1 fruit fly cellular context compared by ENCODE assay signal in genomic region chr3L:18783544-18783943, dm6.
TF ChIP-seq lines count a peak whose summit lies in the region.

No protein-coding gene starts in this region.

TF ChIP-seq in whole organism, embryonic, 481 proteins besides CTCF, POLR2A, EP300 and RAD21 (continued from another document):
- no peak for TF ChIP-seq Max (GFP tag; optimal IDR thresholded peaks at IDR 0.05; lab: Kevin White, UChicago)
- no peak for TF ChIP-seq bab2 (GFP tag; optimal IDR thresholded peaks at IDR 0.05; lab: Kevin White, UChicago)
- no peak for TF ChIP-seq ewg (GFP tag; optimal IDR thresholded peaks at IDR 0.05; lab: Kevin White, UChicago)
- TF ChIP-seq row (GFP tag; IDR thresholded peaks at IDR 0.05; lab: Robert Waterston, UW), result 0 out of 3 replicates have a peak, but pooled peaks have one; percentile 12
- no peak for TF ChIP-seq crc (GFP tag; optimal IDR thresholded peaks at IDR 0.05; lab: Kevin White, UChicago)
- TF ChIP-seq stc (GFP tag; IDR thresholded peaks at IDR 0.05; lab: Robert Waterston, UW), result no peak
- TF ChIP-seq mirr (GFP tag; optimal IDR thresholded peaks at IDR 0.05; lab: Kevin White, UChicago), result no peak
- TF ChIP-seq CG17385 (GFP tag; optimal IDR thresholded peaks at IDR 0.05; lab: Kevin White, UChicago), result peak; percentile 32
- no peak for TF ChIP-seq Six4 (GFP tag; optimal IDR thresholded peaks at IDR 0.05; lab: Kevin White, UChicago)
- TF ChIP-seq Hr78 (GFP tag; optimal IDR thresholded peaks at IDR 0.05; lab: Kevin White, UChicago), result peak in 1 of 2 experiments; percentile 10
- 0 out of 2 replicates have a peak, but pooled peaks have one; percentile 16 for TF ChIP-seq CG14014 (GFP tag; IDR thresholded peaks at IDR 0.05; lab: Robert Waterston, UW)
- TF ChIP-seq ftz-f1 (GFP tag; optimal IDR thresholded peaks at IDR 0.05; lab: Kevin White, UChicago), result no peak
- TF ChIP-seq C15 (GFP tag; IDR thresholded peaks at IDR 0.05; lab: Robert Waterston, UW), result no peak
- TF ChIP-seq CG18011 (GFP tag; optimal IDR thresholded peaks at IDR 0.05; lab: Kevin White, UChicago), result no peak
- no peak for TF ChIP-seq CG6813 (GFP tag; optimal IDR thresholded peaks at IDR 0.05; lab: Kevin White, UChicago)
- TF ChIP-seq her (GFP tag; optimal IDR thresholded peaks at IDR 0.05; lab: Kevin White, UChicago), result no peak
- TF ChIP-seq CG7839 (tag; optimal IDR thresholded peaks at IDR 0.05; lab: Kevin White, UChicago), result no peak
- TF ChIP-seq scrt (GFP tag; optimal IDR thresholded peaks at IDR 0.05; lab: Kevin White, UChicago), result no peak
- peak; percentile 12 for TF ChIP-seq Hr39 (optimal IDR thresholded peaks at IDR 0.05; lab: Kevin White, UChicago)
- TF ChIP-seq nom (GFP tag; optimal IDR thresholded peaks at IDR 0.05; lab: Kevin White, UChicago), result peak; percentile 62
- 0 out of 2 replicates have a peak, but pooled peaks have one; percentile 13 for TF ChIP-seq CG32767 (GFP tag; IDR thresholded peaks at IDR 0.05; lab: Robert Waterston, UW)
- TF ChIP-seq HLH3B (GFP tag; IDR thresholded peaks at IDR 0.05; lab: Robert Waterston, UW), result no peak
- TF ChIP-seq Sox102F (GFP tag; optimal IDR thresholded peaks at IDR 0.05; lab: Kevin White, UChicago), result no peak
- TF ChIP-seq CG34422 (GFP tag; IDR thresholded peaks at IDR 0.05; lab: Robert Waterston, UW), result 0 out of 3 replicates have a peak, but pooled peaks have one; percentile 22
- TF ChIP-seq az2 (GFP tag; optimal IDR thresholded peaks at IDR 0.05; lab: Kevin White, UChicago), result no peak
- no peak for TF ChIP-seq Nf-YC (tag; optimal IDR thresholded peaks at IDR 0.05; lab: Kevin White, UChicago)
- no peak for TF ChIP-seq fru (optimal IDR thresholded peaks at IDR 0.05; lab: Kevin White, UChicago)
- TF ChIP-seq toy (GFP tag; IDR thresholded peaks at IDR 0.05; lab: Robert Waterston, UW), result no peak
- TF ChIP-seq CG4730 (GFP tag; IDR thresholded peaks at IDR 0.05; lab: Robert Waterston, UW), result no peak
- no peak for TF ChIP-seq CG9437 (GFP tag; optimal IDR thresholded peaks at IDR 0.05; lab: Kevin White, UChicago)
- no peak for TF ChIP-seq amos (GFP tag; IDR thresholded peaks at IDR 0.05; lab: Robert Waterston, UW; ENCODE audit: partially characterized antibody)
- TF ChIP-seq rib (GFP tag; IDR thresholded peaks at IDR 0.05; lab: Robert Waterston, UW), result no peak
- TF ChIP-seq gce (GFP tag; IDR thresholded peaks at IDR 0.05; lab: Robert Waterston, UW), result no peak
- TF ChIP-seq Lim3 (GFP tag; IDR thresholded peaks at IDR 0.05; lab: Robert Waterston, UW), result no peak
- no peak for TF ChIP-seq CG16815 (GFP tag; optimal IDR thresholded peaks at IDR 0.05; lab: Kevin White, UChicago)
- TF ChIP-seq mam (GFP tag; optimal IDR thresholded peaks at IDR 0.05; lab: Kevin White, UChicago), result no peak
- no peak for TF ChIP-seq Hand (GFP tag; optimal IDR thresholded peaks at IDR 0.05; lab: Kevin White, UChicago)
- no peak for TF ChIP-seq CG8290 (GFP tag; optimal IDR thresholded peaks at IDR 0.05; lab: Kevin White, UChicago)
- peak in 1 of 2 experiments; percentile 17 for TF ChIP-seq CG8290 (tag; optimal IDR thresholded peaks at IDR 0.05; lab: Kevin White, UChicago)
- TF ChIP-seq HLH4C (GFP tag; IDR thresholded peaks at IDR 0.05; lab: Robert Waterston, UW; ENCODE audit: partially characterized antibody), result no peak
- no peak for TF ChIP-seq CG31388 (GFP tag; optimal IDR thresholded peaks at IDR 0.05; lab: Kevin White, UChicago)
- TF ChIP-seq CG12104 (GFP tag; optimal IDR thresholded peaks at IDR 0.05; lab: Kevin White, UChicago), result no peak
- TF ChIP-seq esg (GFP tag; conservative IDR thresholded peaks at IDR 0.05; lab: Robert Waterston, UW), result no peak
- TF ChIP-seq eve (GFP tag; optimal IDR thresholded peaks at IDR 0.05; lab: Kevin White, UChicago), result no peak
- TF ChIP-seq CG5245 (GFP tag; optimal IDR thresholded peaks at IDR 0.05; lab: Kevin White, UChicago), result no peak
- no peak for TF ChIP-seq gcm2 (GFP tag; optimal IDR thresholded peaks at IDR 0.05; lab: Kevin White, UChicago)
- no peak for TF ChIP-seq Side (GFP tag; optimal IDR thresholded peaks at IDR 0.05; lab: Kevin White, UChicago)
- TF ChIP-seq CrebB (tag; optimal IDR thresholded peaks at IDR 0.05; lab: Kevin White, UChicago), result no peak
- TF ChIP-seq chinmo (GFP tag; IDR thresholded peaks at IDR 0.05; lab: Robert Waterston, UW; ENCODE audit: partially characterized antibody), result peak; percentile 81; the same call in 2 of the 4 replicates
- TF ChIP-seq CG3838 (GFP tag; optimal IDR thresholded peaks at IDR 0.05; lab: Kevin White, UChicago), result no peak
- no peak for TF ChIP-seq Jarid2 (GFP tag; optimal IDR thresholded peaks at IDR 0.05; lab: Kevin White, UChicago)
- TF ChIP-seq CG18476 (GFP tag; optimal IDR thresholded peaks at IDR 0.05; lab: Kevin White, UChicago), result no peak
- TF ChIP-seq B-H1 (GFP tag; IDR thresholded peaks at IDR 0.05; lab: Robert Waterston, UW), result no peak
- no peak for TF ChIP-seq H2.0 (GFP tag; IDR thresholded peaks at IDR 0.05; lab: Robert Waterston, UW)
- TF ChIP-seq danr (GFP tag; IDR thresholded peaks at IDR 0.05; lab: Robert Waterston, UW), result no peak
- no peak for TF ChIP-seq Hsf (GFP tag; optimal IDR thresholded peaks at IDR 0.05; lab: Kevin White, UChicago)
- TF ChIP-seq Ada2b (GFP tag; IDR thresholded peaks at IDR 0.05; lab: Robert Waterston, UW), result no peak
- no peak for TF ChIP-seq ssp (GFP tag; IDR thresholded peaks at IDR 0.05; lab: Robert Waterston, UW)
- no peak for TF ChIP-seq CG15011 (GFP tag; optimal IDR thresholded peaks at IDR 0.05; lab: Kevin White, UChicago)
- no peak for TF ChIP-seq CG33557 (GFP tag; optimal IDR thresholded peaks at IDR 0.05; lab: Kevin White, UChicago)
- no peak for TF ChIP-seq wor (GFP tag; IDR thresholded peaks at IDR 0.05; lab: Robert Waterston, UW)
- peak; percentile 82 for TF ChIP-seq Drgx (GFP tag; IDR thresholded peaks at IDR 0.05; lab: Robert Waterston, UW)
- no peak for TF ChIP-seq CG13123 (GFP tag; optimal IDR thresholded peaks at IDR 0.05; lab: Kevin White, UChicago)
- peak; percentile 75; the same call in 2 of the 3 replicates for TF ChIP-seq ci (GFP tag; IDR thresholded peaks at IDR 0.05; lab: Robert Waterston, UW)
- TF ChIP-seq Hmx (GFP tag; optimal IDR thresholded peaks at IDR 0.05; lab: Kevin White, UChicago), result no peak
- no peak for TF ChIP-seq NC2β (GFP tag; optimal IDR thresholded peaks at IDR 0.05; lab: Kevin White, UChicago)
- TF ChIP-seq CG11456 (GFP tag; IDR thresholded peaks at IDR 0.05; lab: Robert Waterston, UW), result no peak
- TF ChIP-seq sug (tag; optimal IDR thresholded peaks at IDR 0.05; lab: Kevin White, UChicago), result peak; percentile 41
- TF ChIP-seq tio (GFP tag; optimal IDR thresholded peaks at IDR 0.05; lab: Kevin White, UChicago), result no peak
- no peak for TF ChIP-seq mld (GFP tag; IDR thresholded peaks at IDR 0.05; lab: Robert Waterston, UW; ENCODE audit: partially characterized antibody)
- no peak for TF ChIP-seq ranshi (GFP tag; IDR thresholded peaks at IDR 0.05; lab: Robert Waterston, UW)
- TF ChIP-seq tgo (GFP tag; IDR thresholded peaks at IDR 0.05; lab: Robert Waterston, UW), result 0 out of 3 replicates have a peak, but pooled peaks have one; percentile 24
- TF ChIP-seq CG14441 (GFP tag; IDR thresholded peaks at IDR 0.05; lab: Robert Waterston, UW), result 0 out of 2 replicates have a peak, but pooled peaks have one; percentile 5
- TF ChIP-seq CG4854 (GFP tag; optimal IDR thresholded peaks at IDR 0.05; lab: Kevin White, UChicago), result no peak
- TF ChIP-seq Doc2 (GFP tag; IDR thresholded peaks at IDR 0.05; lab: Robert Waterston, UW), result no peak
- TF ChIP-seq gsb (GFP tag; IDR thresholded peaks at IDR 0.05; lab: Robert Waterston, UW), result no peak
- no peak for TF ChIP-seq psq (GFP tag; optimal IDR thresholded peaks at IDR 0.05; lab: Kevin White, UChicago)
- no peak for TF ChIP-seq dan (GFP tag; IDR thresholded peaks at IDR 0.05; lab: Robert Waterston, UW)
- no peak for TF ChIP-seq Dll (GFP tag; IDR thresholded peaks at IDR 0.05; lab: Robert Waterston, UW; ENCODE audit: partially characterized antibody)
- TF ChIP-seq sob (GFP tag; IDR thresholded peaks at IDR 0.05; lab: Robert Waterston, UW), result no peak
- TF ChIP-seq peb (GFP tag; IDR thresholded peaks at IDR 0.05; lab: Robert Waterston, UW), result no peak
- TF ChIP-seq salm (tag; optimal IDR thresholded peaks at IDR 0.05; lab: Kevin White, UChicago), result no peak
- no peak for TF ChIP-seq sim (GFP tag; IDR thresholded peaks at IDR 0.05; lab: Robert Waterston, UW)
- TF ChIP-seq CG3847 (GFP tag; IDR thresholded peaks at IDR 0.05; lab: Robert Waterston, UW), result no peak
- no peak for TF ChIP-seq CG9609 (GFP tag; optimal IDR thresholded peaks at IDR 0.05; lab: Kevin White, UChicago)
- no peak for TF ChIP-seq emc (GFP tag; optimal IDR thresholded peaks at IDR 0.05; lab: Kevin White, UChicago)
- TF ChIP-seq CG6272 (GFP tag; IDR thresholded peaks at IDR 0.05; lab: Robert Waterston, UW), result no peak
- no peak for TF ChIP-seq CG17612 (GFP tag; IDR thresholded peaks at IDR 0.05; lab: Robert Waterston, UW)
- TF ChIP-seq CG7372 (GFP tag; IDR thresholded peaks at IDR 0.05; lab: Robert Waterston, UW), result no peak
- no peak for TF ChIP-seq CG6791 (GFP tag; IDR thresholded peaks at IDR 0.05; lab: Robert Waterston, UW; ENCODE audit: partially characterized antibody)
- TF ChIP-seq CG8388 (GFP tag; optimal IDR thresholded peaks at IDR 0.05; lab: Kevin White, UChicago), result no peak
- no peak for TF ChIP-seq CG11247 (GFP tag; IDR thresholded peaks at IDR 0.05; lab: Robert Waterston, UW)
- 0 out of 2 replicates have a peak, but pooled peaks have one; percentile 21 for TF ChIP-seq lmd (GFP tag; IDR thresholded peaks at IDR 0.05; lab: Robert Waterston, UW)
- no peak for TF ChIP-seq D19A (tag; optimal IDR thresholded peaks at IDR 0.05; lab: Kevin White, UChicago)
- no peak for TF ChIP-seq CG6765 (GFP tag; optimal IDR thresholded peaks at IDR 0.05; lab: Kevin White, UChicago)
- TF ChIP-seq grn (GFP tag; optimal IDR thresholded peaks at IDR 0.05; lab: Kevin White, UChicago), result no peak
- TF ChIP-seq HLHmδ (GFP tag; optimal IDR thresholded peaks at IDR 0.05; lab: Kevin White, UChicago), result no peak
- no peak for TF ChIP-seq CoRest (tag; optimal IDR thresholded peaks at IDR 0.05; lab: Kevin White, UChicago)
- TF ChIP-seq dmrt99B (tag; optimal IDR thresholded peaks at IDR 0.05; lab: Kevin White, UChicago), result no peak
- TF ChIP-seq crol (GFP tag; IDR thresholded peaks at IDR 0.05; lab: Robert Waterston, UW), result peak; percentile 96
- TF ChIP-seq CG12155 (GFP tag; optimal IDR thresholded peaks at IDR 0.05; lab: Kevin White, UChicago), result no peak
- no peak for TF ChIP-seq knrl (GFP tag; IDR thresholded peaks at IDR 0.05; lab: Robert Waterston, UW; ENCODE audit: partially characterized antibody)
- no peak for TF ChIP-seq CG32772 (GFP tag; IDR thresholded peaks at IDR 0.05; lab: Robert Waterston, UW)
- TF ChIP-seq corto (GFP tag; optimal IDR thresholded peaks at IDR 0.05; lab: Kevin White, UChicago), result no peak
- TF ChIP-seq Meics (GFP tag; optimal IDR thresholded peaks at IDR 0.05; lab: Kevin White, UChicago), result no peak
- no peak for TF ChIP-seq gfzf (GFP tag; optimal IDR thresholded peaks at IDR 0.05; lab: Kevin White, UChicago)
- 0 out of 2 replicates have a peak, but pooled peaks have one; percentile 5 for TF ChIP-seq Ptx1 (GFP tag; IDR thresholded peaks at IDR 0.05; lab: Robert Waterston, UW)
- no peak for TF ChIP-seq CG12236 (GFP tag; optimal IDR thresholded peaks at IDR 0.05; lab: Kevin White, UChicago)
- TF ChIP-seq NFAT (GFP tag; IDR thresholded peaks at IDR 0.05; lab: Robert Waterston, UW), result no peak
- no peak for TF ChIP-seq Oli (tag; optimal IDR thresholded peaks at IDR 0.05; lab: Kevin White, UChicago)
- no peak for TF ChIP-seq slp2 (GFP tag; optimal IDR thresholded peaks at IDR 0.05; lab: Kevin White, UChicago)
- TF ChIP-seq CG10543 (GFP tag; optimal IDR thresholded peaks at IDR 0.05; lab: Kevin White, UChicago), result peak; percentile 15
- TF ChIP-seq sqz (GFP tag; optimal IDR thresholded peaks at IDR 0.05; lab: Kevin White, UChicago), result no peak
- TF ChIP-seq slbo (GFP tag; IDR thresholded peaks at IDR 0.05; lab: Robert Waterston, UW), result 0 out of 2 replicates have a peak, but pooled peaks have one; percentile 19
- no peak for TF ChIP-seq sisA (GFP tag; IDR thresholded peaks at IDR 0.05; lab: Robert Waterston, UW)
